Worm (Caenorhabditis elegans) whole organism, L4/young adult: ENCODE results near the gene ilys-4.

Experiments
- W03F9.2 ChIP-seq: fragments of 150-350 bp; optimal IDR thresholded peaks from 2 replicates; lab custom pipeline; 2014; ENCODE audit warnings: missing biosample characterization, missing genetic modification characterization
- dao-5 ChIP-seq: sonication (generic microtip); optimal IDR thresholded peaks from 2 replicates; lab custom pipeline; 2016; ENCODE audit warnings: missing genotype, missing genetic modification characterization, moderate library complexity, missing compliant biosample characterization
- him-1 ChIP-seq: sonication (generic microtip); optimal IDR thresholded peaks from 2 replicates; lab custom pipeline; 2016; ENCODE audit warnings: missing genotype, missing genetic modification reagents, missing genetic modification characterization, missing compliant biosample characterization

ilys-4 gene

DNA sequence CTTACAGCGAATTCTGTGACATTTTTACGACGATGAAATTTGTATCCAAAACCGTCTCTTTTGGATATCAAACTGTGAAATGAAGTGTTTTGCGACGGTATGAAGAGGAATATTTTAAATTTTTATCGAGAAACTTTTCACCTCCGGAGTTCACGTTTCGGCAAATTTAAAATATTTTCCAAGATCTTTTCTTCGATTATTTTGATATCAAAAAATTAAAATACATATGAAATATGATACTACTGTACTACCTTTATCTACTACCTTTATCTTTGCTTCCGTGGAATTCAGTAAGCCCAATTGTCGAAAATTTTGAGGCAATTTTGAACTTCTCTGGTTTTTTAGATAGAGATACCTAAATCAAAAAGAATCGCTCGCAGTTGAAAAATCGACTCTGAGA is 19.6 kb downstream of the ilys-4 start, which contains the start of gene kin-26:
TSS of gene kin-26 (minus strand) at position 101 of the 400 bp plus-strand sequence.
- TF ChIP-seq him-1 (tag; lab: Kevin White, UChicago) (no peak), W03F9.2 (tag; lab: Kevin White, UChicago) (no peak), dao-5 (tag; lab: Kevin White, UChicago) (no peak)

DNA sequence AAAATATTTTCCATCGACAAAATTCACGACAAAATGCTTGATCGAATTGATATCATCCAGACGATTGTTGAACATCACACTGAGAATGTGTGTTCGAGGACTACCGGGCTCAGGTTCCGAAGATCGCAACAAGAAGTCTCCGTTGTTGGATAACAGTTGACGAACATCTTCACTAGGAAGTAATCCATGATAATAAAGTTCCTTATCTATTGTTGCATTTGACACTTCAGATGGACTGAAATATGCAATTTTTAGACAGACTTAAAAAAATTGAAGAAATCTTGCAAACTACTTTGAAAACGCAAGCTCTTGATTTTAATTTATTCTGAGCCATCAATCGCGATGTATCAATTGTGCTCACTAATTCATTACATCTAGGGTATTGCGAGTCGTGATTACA is 20.1 kb downstream of the ilys-4 start:
- no peak for TF ChIP-seq dao-5 (tag; lab: Kevin White, UChicago)
- TF ChIP-seq W03F9.2 (tag; lab: Kevin White, UChicago): no peak
- TF ChIP-seq him-1 (tag; lab: Kevin White, UChicago): no peak

DNA sequence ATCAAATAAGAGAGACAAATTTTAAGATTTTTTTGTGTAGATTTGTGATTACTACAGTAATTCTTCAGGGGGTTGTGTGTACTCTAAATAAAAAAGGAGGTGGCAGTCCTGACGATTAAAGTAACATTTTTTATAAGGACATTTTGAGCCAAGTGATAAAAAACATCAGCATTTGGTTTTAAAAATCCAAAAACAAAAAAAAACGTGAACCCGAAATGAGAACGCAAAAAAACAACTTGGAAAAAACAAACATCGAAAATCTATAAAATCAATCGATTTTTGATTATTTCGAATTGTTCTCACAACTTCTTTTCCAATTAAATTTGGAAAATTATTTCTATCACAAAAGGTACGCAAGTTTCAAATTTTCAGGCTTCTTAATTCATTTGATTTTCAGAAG is 26.9 kb downstream of the ilys-4 start, which contains the start of gene T06C10.3:
TSS of gene T06C10.3 (plus strand) at position 301 of the 400 bp plus-strand sequence.
- no peak for TF ChIP-seq W03F9.2 (tag; lab: Kevin White, UChicago)
- TF ChIP-seq dao-5 (tag; lab: Kevin White, UChicago): no peak
- no peak for TF ChIP-seq him-1 (tag; lab: Kevin White, UChicago)

DNA sequence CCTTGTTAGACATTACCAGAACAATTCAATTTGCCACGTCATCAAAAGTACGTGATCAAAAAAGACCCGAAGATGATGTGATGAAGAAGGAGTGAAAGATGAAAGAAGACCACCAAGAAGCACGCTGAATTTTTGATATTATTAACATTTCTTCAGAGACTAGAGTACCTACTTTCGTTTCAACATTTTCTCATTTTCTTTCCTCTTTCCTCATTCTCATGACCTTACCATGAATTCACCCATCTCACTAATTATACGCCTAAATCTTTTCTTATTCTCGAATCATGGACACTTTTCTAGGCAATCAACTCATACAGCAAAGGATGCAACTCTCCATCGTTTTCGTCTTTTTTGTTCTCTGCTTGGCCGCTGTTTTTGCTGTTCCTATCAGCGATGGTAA is 28.7 kb downstream of the ilys-4 start, which contains the start of gene flp-10:
TSS of gene flp-10 (plus strand) at position 301 of the 400 bp plus-strand sequence.
- TF ChIP-seq W03F9.2 (tag; lab: Kevin White, UChicago) (no peak), dao-5 (tag; lab: Kevin White, UChicago) (no peak), him-1 (tag; lab: Kevin White, UChicago) (no peak)

DNA sequence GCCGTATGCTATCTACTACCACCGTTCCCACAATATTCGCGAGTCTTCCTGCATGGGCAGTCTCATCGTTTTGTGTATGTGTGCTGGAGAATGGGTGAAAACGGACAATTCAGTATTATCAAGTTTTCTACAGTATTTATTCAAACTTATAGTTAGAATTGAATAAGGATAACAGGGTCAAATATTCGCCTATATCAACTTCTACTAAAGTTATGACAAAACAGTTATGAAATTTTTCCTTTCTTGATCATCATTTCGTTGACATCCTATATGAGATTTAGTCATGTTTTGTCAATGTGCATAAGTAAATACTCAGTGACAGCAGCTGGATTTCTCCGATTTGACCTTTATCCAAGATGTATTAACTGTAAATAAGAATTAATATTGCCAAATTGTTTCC is 46.1 kb downstream of the ilys-4 start:
- TF ChIP-seq W03F9.2 (tag; lab: Kevin White, UChicago): no peak
- no peak for TF ChIP-seq him-1 (tag; lab: Kevin White, UChicago)
- TF ChIP-seq dao-5 (tag; lab: Kevin White, UChicago): no peak

DNA sequence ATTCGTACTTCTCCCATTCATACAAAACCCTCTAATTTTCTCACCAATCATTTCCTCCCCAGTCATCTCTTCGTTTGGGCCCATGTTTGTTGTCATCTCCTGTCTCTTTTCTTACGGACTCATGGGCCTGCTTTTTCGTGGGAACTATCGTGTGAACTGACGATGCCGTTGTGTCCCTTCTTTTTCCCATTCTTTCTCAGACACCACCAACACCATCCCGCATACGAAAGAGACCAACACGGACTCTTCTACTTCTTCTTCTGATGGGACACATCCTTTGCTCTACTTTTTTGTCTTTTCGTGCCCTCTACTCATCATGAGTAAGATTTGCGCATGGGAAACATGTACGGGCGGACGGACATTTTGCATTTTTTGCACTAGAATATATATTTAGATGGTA is 47.0 kb downstream of the ilys-4 start:
- TF ChIP-seq W03F9.2 (tag; lab: Kevin White, UChicago): no peak
- no peak for TF ChIP-seq dao-5 (tag; lab: Kevin White, UChicago)
- TF ChIP-seq him-1 (tag; lab: Kevin White, UChicago): no peak

DNA sequence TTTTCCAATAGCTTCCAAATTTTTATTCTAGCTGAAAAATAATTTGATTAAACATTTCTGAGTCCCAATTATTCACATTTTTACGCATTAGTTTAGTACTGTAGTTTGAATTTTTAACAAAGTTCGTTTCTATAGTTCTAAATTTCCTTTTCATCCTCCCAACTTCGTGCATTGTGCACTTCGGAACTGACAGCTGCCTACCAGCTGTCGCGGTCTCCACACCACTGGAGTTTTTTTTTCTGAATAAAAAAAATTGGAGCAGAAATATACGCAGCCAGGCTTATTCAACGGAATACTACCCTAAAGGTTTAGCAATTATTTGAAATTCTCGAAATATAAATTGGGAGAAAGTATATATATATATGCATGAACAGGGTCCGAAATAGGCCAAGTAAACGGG is 48.1 kb downstream of the ilys-4 start:
- TF ChIP-seq him-1 (tag; lab: Kevin White, UChicago): no peak
- no peak for TF ChIP-seq dao-5 (tag; lab: Kevin White, UChicago)
- no peak for TF ChIP-seq W03F9.2 (tag; lab: Kevin White, UChicago)

DNA sequence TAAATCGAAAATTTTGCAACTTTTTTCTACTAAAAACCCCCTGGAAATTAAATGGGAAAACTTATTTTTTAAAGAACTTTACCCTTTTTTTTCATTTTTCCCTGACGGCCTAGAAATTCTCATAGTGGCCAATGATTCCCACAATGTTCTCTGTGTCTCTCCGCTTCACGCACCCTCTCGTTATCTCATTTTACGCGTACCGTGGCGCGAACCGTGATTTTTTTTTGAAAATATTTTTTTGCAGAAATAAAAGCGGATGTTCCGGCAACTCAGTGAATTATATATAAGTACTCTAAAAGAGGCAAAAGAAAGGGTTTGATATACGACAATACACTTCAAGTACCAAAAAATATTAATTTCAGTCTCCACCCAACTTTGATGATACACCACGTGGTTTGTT is 51.0 kb downstream of the ilys-4 start, which contains the start of gene C06A6.2:
TSS of gene C06A6.2 (plus strand) at position 237 of the 400 bp plus-strand sequence.
- no peak for TF ChIP-seq W03F9.2 (tag; lab: Kevin White, UChicago)
- TF ChIP-seq dao-5 (tag; lab: Kevin White, UChicago): no peak
- no peak for TF ChIP-seq him-1 (tag; lab: Kevin White, UChicago)
